Fruit fly (Drosophila melanogaster): ENCODE results near the gene Drak.

The Drak gene

dm6 chrX:11446792-11447405, 46.0 kb upstream of the Drak start (continued):
- TF ChIP-seq fd64A (GFP tag; optimal IDR thresholded peaks at IDR 0.05) (no peak), CG30403 (GFP tag; optimal IDR thresholded peaks at IDR 0.05) (peak; percentile 79), CG4360 (GFP tag; IDR thresholded peaks at IDR 0.05) (peak; percentile 50; the same call in 1 of the 2 replicates), vfl (GFP tag; optimal IDR thresholded peaks at IDR 0.05) (peak; percentile 54), tgo (GFP tag; IDR thresholded peaks at IDR 0.05) (peak; percentile 69; the same call in 2 of the 3 replicates), Dip2 (GFP tag; IDR thresholded peaks at IDR 0.05) (no peak), gt (GFP tag; IDR thresholded peaks at IDR 0.05) (no peak), CG17186 (GFP tag; optimal IDR thresholded peaks at IDR 0.05) (no peak), lilli (GFP tag; optimal IDR thresholded peaks at IDR 0.05) (peak; percentile 95), pan (optimal IDR thresholded peaks at IDR 0.05) (no peak), pan (GFP tag; optimal IDR thresholded peaks at IDR 0.05 in 1 of 2, IDR thresholded peaks at IDR 0.05 in 1 of 2) (peak in 1 of 2 experiments; percentile 86), sens (GFP tag) (peak; percentile 92), ham (GFP tag; IDR thresholded peaks at IDR 0.05) (no peak; the same call in 1 of the 2 replicates), bbx (GFP tag; IDR thresholded peaks at IDR 0.05; ENCODE audit: partially characterized antibody) (no peak), sisA (GFP tag; IDR thresholded peaks at IDR 0.05) (peak; percentile 77), CG6689 (GFP tag; IDR thresholded peaks at IDR 0.05) (peak; percentile 62), lov (optimal IDR thresholded peaks at IDR 0.05) (no peak), lov (GFP tag; IDR thresholded peaks at IDR 0.05) (0 out of 3 replicates have a peak, but pooled peaks have one; percentile 16), nau (GFP tag; optimal IDR thresholded peaks at IDR 0.05) (peak; percentile 32), wor (GFP tag; IDR thresholded peaks at IDR 0.05) (no peak), CG43689 (GFP tag; IDR thresholded peaks at IDR 0.05) (no peak), Xbp1 (GFP tag; optimal IDR thresholded peaks at IDR 0.05) (peak; percentile 78), danr (GFP tag; IDR thresholded peaks at IDR 0.05) (peak; percentile 51), CG30431 (GFP tag; optimal IDR thresholded peaks at IDR 0.05) (peak; percentile 26), CG17829 (tag; optimal IDR thresholded peaks at IDR 0.05) (peak; percentile 2), ttk (GFP tag; IDR thresholded peaks at IDR 0.05) (peak; percentile 46; the same call in 1 of the 2 replicates), sima (GFP tag; optimal IDR thresholded peaks at IDR 0.05) (no peak), unc-4 (GFP tag; IDR thresholded peaks at IDR 0.05; ENCODE audit: partially characterized antibody) (no peak), CG13123 (GFP tag; optimal IDR thresholded peaks at IDR 0.05) (peak; percentile 31), CG7372 (GFP tag; IDR thresholded peaks at IDR 0.05) (peak; percentile 82), da (GFP tag; optimal IDR thresholded peaks at IDR 0.05) (peak; percentile 14), NC2α (GFP tag; optimal IDR thresholded peaks at IDR 0.05) (peak; percentile 33), trh (GFP tag; optimal IDR thresholded peaks at IDR 0.05) (no peak), CG1832 (GFP tag; optimal IDR thresholded peaks at IDR 0.05) (no peak), CG1233 (GFP tag; optimal IDR thresholded peaks at IDR 0.05) (peak; percentile 63), Fer3 (tag; optimal IDR thresholded peaks at IDR 0.05) (peak; percentile 91), CG7987 (GFP tag; optimal IDR thresholded peaks at IDR 0.05) (peak; percentile 20), D19B (GFP tag; optimal IDR thresholded peaks at IDR 0.05) (peak; percentile 77), PHDP (tag; optimal IDR thresholded peaks at IDR 0.05) (peak; percentile 82), CG2129 (GFP tag; IDR thresholded peaks at IDR 0.05; ENCODE audit: partially characterized antibody) (no peak), CHES-1-like (GFP tag; optimal IDR thresholded peaks at IDR 0.05) (peak; percentile 79), CG1647 (GFP tag; optimal IDR thresholded peaks at IDR 0.05) (peak; percentile 74), CG13424 (tag; optimal IDR thresholded peaks at IDR 0.05) (peak; percentile 69), CG13775 (GFP tag; optimal IDR thresholded peaks at IDR 0.05) (peak; percentile 59), abd-A (tag; optimal IDR thresholded peaks at IDR 0.05) (peak; percentile 45), ftz-f1 (GFP tag; optimal IDR thresholded peaks at IDR 0.05) (peak; percentile 48), stwl (tag; optimal IDR thresholded peaks at IDR 0.05) (no peak), insv (GFP tag; optimal IDR thresholded peaks at IDR 0.05) (no peak), crp (GFP tag; optimal IDR thresholded peaks at IDR 0.05) (no peak), lola (GFP tag; optimal IDR thresholded peaks at IDR 0.05) (no peak)

Measured in whole organism, embryonic.